Fruit fly (Drosophila melanogaster): Measurements from ENCODE around the gene CG5567.

CG5567 gene

dm6 chr3L:17856655-17857479, 13.5 kb upstream of the CG5567 start, which contains the start of gene CG5535 (continued):
- TF ChIP-seq CTCF (GFP tag; optimal IDR thresholded peaks at IDR 0.05) (peak; percentile 7), CG4424 (GFP tag; optimal IDR thresholded peaks at IDR 0.05) (peak; percentile 86), Opbp (GFP tag; IDR thresholded peaks at IDR 0.05; ENCODE audit: partially characterized antibody) (no peak), CG1792 (GFP tag; optimal IDR thresholded peaks at IDR 0.05) (no peak), Myb (GFP tag; optimal IDR thresholded peaks at IDR 0.05) (peak; percentile 24), TFAM (GFP tag; optimal IDR thresholded peaks at IDR 0.05) (no peak), CG6272 (GFP tag; IDR thresholded peaks at IDR 0.05) (peak; percentile 55), CG15514 (GFP tag; optimal IDR thresholded peaks at IDR 0.05) (peak; percentile 30), CG9817 (tag; optimal IDR thresholded peaks at IDR 0.05) (peak; percentile 49), CG34422 (GFP tag; IDR thresholded peaks at IDR 0.05) (peak; percentile 62), ttk (GFP tag; IDR thresholded peaks at IDR 0.05) (peak; percentile 54), sens (GFP tag) (peak; percentile 84), CG12769 (tag; optimal IDR thresholded peaks at IDR 0.05) (peak; percentile 75), Blimp-1 (GFP tag; optimal IDR thresholded peaks at IDR 0.05) (peak; percentile 63), MTF-1 (GFP tag; optimal IDR thresholded peaks at IDR 0.05; ENCODE audit: borderline replicate concordance) (peak; percentile 59), chif (GFP tag; optimal IDR thresholded peaks at IDR 0.05) (peak in 1 of 2 experiments; percentile 41), Eip74EF (GFP tag; optimal IDR thresholded peaks at IDR 0.05) (peak in 1 of 2 experiments; percentile 82), CG4854 (GFP tag; optimal IDR thresholded peaks at IDR 0.05) (no peak), CG14710 (tag; optimal IDR thresholded peaks at IDR 0.05) (peak; percentile 92), nerfin-1 (tag; optimal IDR thresholded peaks at IDR 0.05) (peak; percentile 83), bbx (GFP tag; IDR thresholded peaks at IDR 0.05; ENCODE audit: partially characterized antibody) (no peak), Side (GFP tag; optimal IDR thresholded peaks at IDR 0.05) (peak; percentile 64), CG15696 (tag; optimal IDR thresholded peaks at IDR 0.05) (peak; percentile 61), CG4328 (GFP tag; optimal IDR thresholded peaks at IDR 0.05) (peak; percentile 73), kay (GFP tag; optimal IDR thresholded peaks at IDR 0.05) (peak; percentile 37), gt (GFP tag; IDR thresholded peaks at IDR 0.05) (no peak; the same call in 1 of the 2 replicates), CG6813 (GFP tag; optimal IDR thresholded peaks at IDR 0.05) (peak; percentile 71), gcm2 (GFP tag; optimal IDR thresholded peaks at IDR 0.05) (no peak), CG3847 (GFP tag; IDR thresholded peaks at IDR 0.05) (peak; percentile 51), CG17568 (GFP tag; optimal IDR thresholded peaks at IDR 0.05) (no peak), CG10959 (GFP tag; IDR thresholded peaks at IDR 0.05) (peak; percentile 49; the same call in 1 of the 2 replicates), stwl (tag; optimal IDR thresholded peaks at IDR 0.05) (peak; percentile 20), CG2202 (tag; optimal IDR thresholded peaks at IDR 0.05) (peak; percentile 63), lilli (GFP tag; optimal IDR thresholded peaks at IDR 0.05) (peak; percentile 64), CG42726 (GFP tag; IDR thresholded peaks at IDR 0.05; ENCODE audit: partially characterized antibody) (no peak), Sin3A (optimal IDR thresholded peaks at IDR 0.05) (no peak), inv (GFP tag; IDR thresholded peaks at IDR 0.05; ENCODE audit: partially characterized antibody) (no peak), B-H1 (GFP tag; IDR thresholded peaks at IDR 0.05) (peak; percentile 33; the same call in 2 of the 3 replicates), tup (GFP tag; optimal IDR thresholded peaks at IDR 0.05) (no peak), CG12659 (GFP tag; optimal IDR thresholded peaks at IDR 0.05) (peak; percentile 93), sens-2 (GFP tag; IDR thresholded peaks at IDR 0.05) (no peak), Hand (GFP tag; optimal IDR thresholded peaks at IDR 0.05) (peak; percentile 75), CG10431 (GFP tag; optimal IDR thresholded peaks at IDR 0.05) (peak; percentile 59), seq (GFP tag; IDR thresholded peaks at IDR 0.05) (peak; percentile 49), CG31441 (GFP tag; IDR thresholded peaks at IDR 0.05) (peak; percentile 89), ara (GFP tag; IDR thresholded peaks at IDR 0.05) (peak; percentile 62), Usf (GFP tag; optimal IDR thresholded peaks at IDR 0.05) (peak; percentile 80), esg (GFP tag; conservative IDR thresholded peaks at IDR 0.05) (peak; percentile 61), jumu (GFP tag; optimal IDR thresholded peaks at IDR 0.05) (peak; percentile 51)
